Fruit fly (Drosophila melanogaster): Measurements from ENCODE around the gene Pdss2.

The Pdss2 gene

dm6 chr3L:21049417-21049914 is 21.8 kb downstream of the Pdss2 start (continued):
- TF ChIP-seq jigr1 (GFP tag; IDR thresholded peaks at IDR 0.05): no peak
- no peak for TF ChIP-seq CG10462 (GFP tag; optimal IDR thresholded peaks at IDR 0.05)
- peak; percentile 37 for TF ChIP-seq Xbp1 (GFP tag; optimal IDR thresholded peaks at IDR 0.05)
- TF ChIP-seq CG10209 (GFP tag; optimal IDR thresholded peaks at IDR 0.05): no peak
- TF ChIP-seq CG10431 (GFP tag; optimal IDR thresholded peaks at IDR 0.05): no peak
- peak; percentile 55 for TF ChIP-seq CG8478 (optimal IDR thresholded peaks at IDR 0.05)
- no peak for TF ChIP-seq Usf (GFP tag; optimal IDR thresholded peaks at IDR 0.05)
- no peak for TF ChIP-seq sens-2 (GFP tag; IDR thresholded peaks at IDR 0.05)
- peak; percentile 20 for TF ChIP-seq CG7839 (tag; optimal IDR thresholded peaks at IDR 0.05)
- TF ChIP-seq hb (GFP tag; IDR thresholded peaks at IDR 0.05; ENCODE audit: partially characterized antibody): no peak
- peak; percentile 21 for TF ChIP-seq psq (GFP tag; optimal IDR thresholded peaks at IDR 0.05)
- peak; percentile 27 for TF ChIP-seq CG31365 (tag; optimal IDR thresholded peaks at IDR 0.05)
- TF ChIP-seq NC2β (GFP tag; optimal IDR thresholded peaks at IDR 0.05): peak; percentile 18
- TF ChIP-seq Abd-B (GFP tag; optimal IDR thresholded peaks at IDR 0.05): peak; percentile 49
- TF ChIP-seq CG7556 (GFP tag; optimal IDR thresholded peaks at IDR 0.05): no peak
- peak; percentile 46 for TF ChIP-seq salm (tag; optimal IDR thresholded peaks at IDR 0.05)
- peak; percentile 89; the same call in 2 of the 4 replicates for TF ChIP-seq chinmo (GFP tag; IDR thresholded peaks at IDR 0.05; ENCODE audit: partially characterized antibody)
- TF ChIP-seq CG31388 (GFP tag; optimal IDR thresholded peaks at IDR 0.05): no peak
- peak; percentile 39 for TF ChIP-seq CG12391 (tag; optimal IDR thresholded peaks at IDR 0.05)
- no peak for TF ChIP-seq CG9797 (GFP tag; optimal IDR thresholded peaks at IDR 0.05)
- TF ChIP-seq CG12155 (GFP tag; optimal IDR thresholded peaks at IDR 0.05): no peak
- no peak for TF ChIP-seq gfzf (GFP tag; optimal IDR thresholded peaks at IDR 0.05)
- TF ChIP-seq CG3847 (GFP tag; IDR thresholded peaks at IDR 0.05): peak; percentile 44; the same call in 1 of the 2 replicates

- TF ChIP-seq CG6175 (GFP tag; IDR thresholded peaks at IDR 0.05) (no peak), yki (optimal IDR thresholded peaks at IDR 0.05) (no peak), CG6854 (GFP tag; optimal IDR thresholded peaks at IDR 0.05) (no peak), CG13287 (GFP tag; IDR thresholded peaks at IDR 0.05; ENCODE audit: partially characterized antibody) (no peak), CG16863 (GFP tag; optimal IDR thresholded peaks at IDR 0.05) (no peak), luna (GFP tag; optimal IDR thresholded peaks at IDR 0.05) (no peak), inv (GFP tag; IDR thresholded peaks at IDR 0.05; ENCODE audit: partially characterized antibody) (no peak), exex (tag; optimal IDR thresholded peaks at IDR 0.05) (peak; percentile 63), HmgD (GFP tag; optimal IDR thresholded peaks at IDR 0.05) (no peak), oc (tag; optimal IDR thresholded peaks at IDR 0.05) (no peak), vfl (GFP tag; optimal IDR thresholded peaks at IDR 0.05) (no peak), CG9932 (GFP tag; IDR thresholded peaks at IDR 0.05) (peak; percentile 9; the same call in 1 of the 2 replicates), CG4282 (GFP tag; optimal IDR thresholded peaks at IDR 0.05) (no peak), Dbx (GFP tag; IDR thresholded peaks at IDR 0.05) (no peak), Hand (GFP tag; optimal IDR thresholded peaks at IDR 0.05) (no peak), CG8765 (GFP tag; IDR thresholded peaks at IDR 0.05) (no peak), CG30403 (GFP tag; optimal IDR thresholded peaks at IDR 0.05) (no peak), CG15073 (GFP tag; optimal IDR thresholded peaks at IDR 0.05) (no peak), p53 (GFP tag; optimal IDR thresholded peaks at IDR 0.05) (no peak), HmgZ (tag; optimal IDR thresholded peaks at IDR 0.05) (peak; percentile 4), Gug (GFP tag; IDR thresholded peaks at IDR 0.05) (no peak), vvl (GFP tag; IDR thresholded peaks at IDR 0.05) (no peak), MTF-1 (GFP tag; optimal IDR thresholded peaks at IDR 0.05; ENCODE audit: borderline replicate concordance) (no peak), CG12769 (tag; optimal IDR thresholded peaks at IDR 0.05) (no peak), nerfin-1 (tag; optimal IDR thresholded peaks at IDR 0.05) (peak; percentile 76), CG43689 (GFP tag; IDR thresholded peaks at IDR 0.05) (no peak), CG13894 (tag; optimal IDR thresholded peaks at IDR 0.05) (no peak), CG7987 (GFP tag; optimal IDR thresholded peaks at IDR 0.05) (peak; percentile 29)
Measured at dm6 chr3L:21050068-21050736, 22.5 kb downstream of the Pdss2 start.
